Worm (Caenorhabditis elegans): Measurements from ENCODE around the gene K01D12.1.

ce11 chrV:12402355-12402754 lies 25.0 kb downstream of the K01D12.1 start, which contains the start of gene K01D12.8:
- TF ChIP-seq ztf-11 (tag; optimal IDR thresholded peaks at IDR 0.05) (no peak), flh-1 (GFP tag; optimal IDR thresholded peaks at IDR 0.05) (no peak), nhr-28 (tag; optimal IDR thresholded peaks at IDR 0.05) (no peak), unc-62 (GFP tag; optimal IDR thresholded peaks at IDR 0.05) (no peak), lin-13 (tag; optimal IDR thresholded peaks at IDR 0.05) (no peak), elt-3 (tag; optimal IDR thresholded peaks at IDR 0.05) (no peak), pha-4 (tag; optimal IDR thresholded peaks at IDR 0.05) (no peak), snpc-4 (tag; optimal IDR thresholded peaks at IDR 0.05) (no peak), nhr-12 (tag; optimal IDR thresholded peaks at IDR 0.05) (no peak), M03D4.4 (tag; optimal IDR thresholded peaks at IDR 0.05) (no peak), unc-39 (tag; optimal IDR thresholded peaks at IDR 0.05) (no peak), drap-1 (GFP tag; optimal IDR thresholded peaks at IDR 0.05) (no peak), nhr-237 (tag; optimal IDR thresholded peaks at IDR 0.05) (no peak), blmp-1 (tag; optimal IDR thresholded peaks at IDR 0.05) (no peak)
